Worm (Caenorhabditis elegans): ENCODE results near the gene T13C5.6.

DNA sequence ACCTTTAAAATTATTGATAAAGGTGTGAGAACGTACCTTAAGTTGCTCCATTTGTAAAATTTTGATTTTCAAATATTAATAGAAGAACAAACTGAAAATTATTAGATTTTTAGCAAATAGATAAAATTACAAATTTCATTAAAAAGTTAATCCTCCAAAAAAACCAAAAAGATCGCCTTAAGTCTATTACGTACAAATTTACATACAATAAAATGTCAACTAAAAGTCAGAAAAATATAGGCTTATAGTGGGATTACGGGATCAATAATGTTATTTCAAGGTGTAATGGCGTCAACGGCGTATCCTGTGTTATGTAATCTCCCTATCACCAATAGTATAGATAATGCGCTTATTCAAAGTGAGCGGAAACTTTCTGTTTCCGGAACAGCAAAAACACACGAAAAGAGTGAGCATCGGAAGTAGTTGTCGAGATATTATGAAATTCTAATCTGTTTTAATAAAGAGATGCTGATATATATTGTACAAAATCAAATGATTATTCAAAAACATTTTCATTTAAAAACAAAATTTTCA is 13.2 kb downstream of the T13C5.6 start, which contains the start of gene ceh-54:
- TF ChIP-seq flt-1 (GFP tag; IDR thresholded peaks at IDR 0.05) (no peak), ztf-29 (GFP tag; IDR thresholded peaks at IDR 0.05) (no peak), T22C8.4 (GFP tag; IDR thresholded peaks at IDR 0.05) (no peak), klf-2 (GFP tag; conservative IDR thresholded peaks at IDR 0.05) (no peak), ztf-23 (GFP tag; IDR thresholded peaks at IDR 0.05) (no peak), med-1 (GFP tag; optimal IDR thresholded peaks at IDR 0.05; ENCODE audit: insufficient read depth) (no peak), cog-1 (tag; optimal IDR thresholded peaks at IDR 0.05) (no peak), ref-1 (GFP tag; conservative IDR thresholded peaks at IDR 0.05) (no peak)

All from whole organism, midembryonic.